Fruit fly (Drosophila melanogaster) whole organism, embryonic: ENCODE results near the gene CG4820.

Source experiments
- Abd-B ChIP-seq: fragments of 200-800 bp; sonication (Bioruptor generic); optimal IDR thresholded peaks from 2 replicates; lab custom pipeline; 2018; ENCODE audit warnings: missing biosample characterization, mild to moderate bottlenecking, missing genetic modification characterization, moderate library complexity
- Atf3 ChIP-seq: fragments of 200-800 bp; sonication (Bioruptor generic); optimal IDR thresholded peaks from 3 replicates; lab custom pipeline; 2016; ENCODE audit warnings: missing biosample characterization, missing genetic modification characterization
- B-H2 ChIP-seq: fragments of 200-800 bp; sonication (Bioruptor generic); optimal IDR thresholded peaks from 2 replicates; lab custom pipeline; 2018; ENCODE audit warnings: missing biosample characterization, mild to moderate bottlenecking, missing genetic modification characterization
- Bteb2 ChIP-seq: fragments of 200-800 bp; sonication (Bioruptor generic); optimal IDR thresholded peaks from 2 replicates; lab custom pipeline; 2016; ENCODE audit warnings: missing biosample characterization, missing genetic modification characterization
- CG10565 ChIP-seq: fragments of 200-800 bp; sonication (Bioruptor generic); optimal IDR thresholded peaks from 3 replicates; lab custom pipeline; 2016; ENCODE audit warnings: missing biosample characterization, mild to moderate bottlenecking, missing genetic modification characterization
- CG11085 ChIP-seq: fragments of 200-800 bp; sonication (Bioruptor generic); IDR thresholded peaks from 2 replicates; pipeline ENCODE4 v1.3.6; 2022; ENCODE audit warnings: missing biosample characterization, missing genetic modification characterization
- CG11723 ChIP-seq: fragments of 200-800 bp; sonication (Bioruptor generic); optimal IDR thresholded peaks from 2 replicates; lab custom pipeline; 2017; ENCODE audit warnings: missing biosample characterization, mild to moderate bottlenecking, missing genetic modification characterization
- CG12104 ChIP-seq: fragments of 200-800 bp; sonication (Bioruptor generic); optimal IDR thresholded peaks from 3 replicates; lab custom pipeline; 2016; ENCODE audit warnings: missing biosample characterization, missing genetic modification characterization
- CG12236 ChIP-seq: fragments of 200-800 bp; sonication (Bioruptor generic); optimal IDR thresholded peaks from 2 replicates; lab custom pipeline; 2016; ENCODE audit warnings: missing biosample characterization, missing genetic modification characterization
- CG13123 ChIP-seq: fragments of 200-800 bp; sonication (Bioruptor generic); optimal IDR thresholded peaks from 2 replicates; lab custom pipeline; 2016; ENCODE audit warnings: missing biosample characterization, missing genetic modification characterization
- CG18011 ChIP-seq: fragments of 200-800 bp; sonication (Bioruptor generic); optimal IDR thresholded peaks from 2 replicates; lab custom pipeline; 2017; ENCODE audit warnings: missing biosample characterization, missing genetic modification characterization, mild to moderate bottlenecking, moderate library complexity, missing genotype
- CG2199 ChIP-seq: fragments of 200-800 bp; sonication (Bioruptor generic); IDR thresholded peaks from 3 replicates; pipeline ENCODE4 v1.3.6; 2022; ENCODE audit warnings: missing biosample characterization, missing genetic modification characterization
- CG2889 ChIP-seq: fragments of 200-800 bp; sonication (Bioruptor generic); IDR thresholded peaks from 3 replicates; pipeline ENCODE4 v1.3.6; 2022; ENCODE audit warnings: missing biosample characterization, missing genetic modification characterization
- CG30431 ChIP-seq: fragments of 200-800 bp; sonication (Bioruptor generic); optimal IDR thresholded peaks from 2 replicates; lab custom pipeline; 2017; ENCODE audit warnings: missing biosample characterization, missing genetic modification characterization
- CG3065 ChIP-seq: fragments of 200-800 bp; sonication (Bioruptor generic); optimal IDR thresholded peaks from 2 replicates; lab custom pipeline; 2016; ENCODE audit warnings: missing biosample characterization, missing genetic modification characterization
- CG3163 ChIP-seq: fragments of 200-800 bp; sonication (Bioruptor generic); optimal IDR thresholded peaks from 3 replicates; lab custom pipeline; 2016; ENCODE audit warnings: missing biosample characterization, missing genetic modification characterization
- CG32772 ChIP-seq: fragments of 200-800 bp; sonication (Bioruptor generic); IDR thresholded peaks from 2 replicates; pipeline ENCODE4 v1.3.6; 2022; ENCODE audit warnings: missing biosample characterization, missing genetic modification characterization
- CG33557 ChIP-seq: fragments of 200-800 bp; sonication (Bioruptor generic); optimal IDR thresholded peaks from 2 replicates; lab custom pipeline; 2019; ENCODE audit warnings: missing biosample characterization, mild to moderate bottlenecking, missing genetic modification characterization, moderate library complexity
- CG3407 ChIP-seq: fragments of 200-800 bp; sonication (Bioruptor generic); optimal IDR thresholded peaks from 2 replicates; lab custom pipeline; 2018; ENCODE audit warnings: missing biosample characterization, mild to moderate bottlenecking, missing genetic modification characterization
- CG34422 ChIP-seq: fragments of 200-800 bp; sonication (Bioruptor generic); IDR thresholded peaks from 3 replicates; pipeline ENCODE4 v1.3.6; 2022; ENCODE audit warnings: missing biosample characterization, missing genetic modification characterization
- CG5245 ChIP-seq: fragments of 200-800 bp; sonication (Bioruptor generic); optimal IDR thresholded peaks from 3 replicates; lab custom pipeline; 2016; ENCODE audit warnings: missing biosample characterization, missing genetic modification characterization
- CG7745 ChIP-seq: fragments of 200-800 bp; sonication (Bioruptor generic); optimal IDR thresholded peaks from 2 replicates; lab custom pipeline; 2018; ENCODE audit warnings: missing biosample characterization, mild to moderate bottlenecking, missing genetic modification characterization, moderate library complexity
- CG8359 ChIP-seq: fragments of 200-800 bp; sonication (Bioruptor generic); optimal IDR thresholded peaks from 2 replicates; lab custom pipeline; 2017; ENCODE audit warnings: missing biosample characterization, mild to moderate bottlenecking, missing genetic modification characterization, borderline replicate concordance
- CG8765 ChIP-seq: fragments of 200-800 bp; sonication (Bioruptor generic); IDR thresholded peaks from 2 replicates; pipeline ENCODE4 v1.3.6; 2022; ENCODE audit warnings: missing biosample characterization, missing genetic modification characterization
- CG8944 ChIP-seq: fragments of 200-800 bp; sonication (Bioruptor generic); optimal IDR thresholded peaks from 3 replicates; lab custom pipeline; 2016; ENCODE audit warnings: missing biosample characterization, missing genetic modification characterization
- CkIIα-i1 ChIP-seq: fragments of 200-800 bp; sonication (Bioruptor generic); IDR thresholded peaks from 2 replicates; pipeline ENCODE4 v1.3.6; 2022; ENCODE audit warnings: missing biosample characterization, missing genetic modification characterization
- Doc3 ChIP-seq: fragments of 200-800 bp; sonication (Bioruptor generic); IDR thresholded peaks from 3 replicates; pipeline ENCODE4 v1.3.6; 2022; ENCODE audit warnings: missing biosample characterization, missing genetic modification characterization; ENCODE audit not compliant: partially characterized antibody
- GATAe ChIP-seq: fragments of 200-800 bp; sonication (Bioruptor generic); conservative IDR thresholded peaks from 2 replicates; pipeline ENCODE4 v1.3.6; 2022; ENCODE audit warnings: missing biosample characterization, missing genetic modification characterization
- HLH54F ChIP-seq: fragments of 200-800 bp; sonication (Bioruptor generic); optimal IDR thresholded peaks from 3 replicates; lab custom pipeline; 2016; ENCODE audit warnings: missing biosample characterization, missing genetic modification characterization
- Oli ChIP-seq: fragments of 200-800 bp; sonication (Bioruptor generic); optimal IDR thresholded peaks from 2 replicates; lab custom pipeline; 2018; ENCODE audit warnings: missing biosample characterization, mild to moderate bottlenecking, missing genetic modification characterization, moderate library complexity
- PHDP ChIP-seq: fragments of 200-800 bp; sonication (Bioruptor generic); optimal IDR thresholded peaks from 3 replicates; lab custom pipeline; 2018; ENCODE audit warnings: missing biosample characterization, mild to moderate bottlenecking, missing genetic modification characterization, moderate library complexity
- Side ChIP-seq: fragments of 200-800 bp; sonication (Bioruptor generic); optimal IDR thresholded peaks from 2 replicates; lab custom pipeline; 2016; ENCODE audit warnings: missing biosample characterization, missing genetic modification characterization
- Vsx1 ChIP-seq: fragments of 200-800 bp; sonication (Bioruptor generic); optimal IDR thresholded peaks from 2 replicates; lab custom pipeline; 2017; ENCODE audit warnings: missing biosample characterization, mild to moderate bottlenecking, missing genetic modification characterization, missing genetic modification reagents
- ac ChIP-seq: fragments of 200-800 bp; sonication (Bioruptor generic); optimal IDR thresholded peaks from 3 replicates; lab custom pipeline; 2017; ENCODE audit warnings: missing biosample characterization, mild to moderate bottlenecking, missing genetic modification characterization
- chinmo ChIP-seq: fragments of 200-800 bp; sonication (Bioruptor generic); IDR thresholded peaks from 4 replicates; pipeline ENCODE4 v1.3.6; 2022; ENCODE audit warnings: missing biosample characterization, missing genetic modification characterization; ENCODE audit not compliant: partially characterized antibody
- emc ChIP-seq: fragments of 200-800 bp; sonication (Bioruptor generic); optimal IDR thresholded peaks from 2 replicates; lab custom pipeline; 2016; ENCODE audit warnings: missing biosample characterization, missing genetic modification characterization
- eyg ChIP-seq: fragments of 200-800 bp; sonication (Bioruptor generic); optimal IDR thresholded peaks from 3 replicates; lab custom pipeline; 2016; ENCODE audit warnings: missing biosample characterization, missing genetic modification characterization
- gro ChIP-seq: fragments of 200-800 bp; sonication (Bioruptor generic); optimal IDR thresholded peaks from 2 replicates; lab custom pipeline; 2016; ENCODE audit warnings: missing biosample characterization, missing genetic modification characterization
- ham ChIP-seq: fragments of 200-800 bp; sonication (Bioruptor generic); IDR thresholded peaks from 2 replicates; pipeline ENCODE4 v1.3.6; 2022; ENCODE audit warnings: missing biosample characterization, missing genetic modification characterization
- jigr1 ChIP-seq: fragments of 200-800 bp; sonication (Bioruptor generic); IDR thresholded peaks from 3 replicates; pipeline ENCODE4 v1.3.6; 2022; ENCODE audit warnings: missing biosample characterization, missing genetic modification characterization
- klu ChIP-seq: fragments of 200-800 bp; sonication (Bioruptor generic); IDR thresholded peaks from 2 replicates; pipeline ENCODE4 v1.3.6; 2022; ENCODE audit warnings: missing biosample characterization, missing genetic modification characterization
- pnt ChIP-seq: fragments of 200-800 bp; sonication (Bioruptor generic); optimal IDR thresholded peaks from 3 replicates; lab custom pipeline; 2016; ENCODE audit warnings: missing biosample characterization, missing genetic modification characterization
- prd ChIP-seq, 3 experiments: fragments of >200 bp in 2 of 3; fragments of 200-800 bp in 1 of 3; sonication (Bioruptor generic) in 1 of 3; optimal IDR thresholded peaks in 2 of 3; IDR thresholded peaks in 1 of 3; 2 replicates in 2 of 3; 3 replicates in 1 of 3; pipeline versions ENCODE4 v1.3.6 to Lab custom; 2017 to 2022; ENCODE audit warnings: missing biosample characterization in 1 of 3, missing genetic modification characterization in 1 of 3
- stwl ChIP-seq: fragments of 200-800 bp; sonication (Bioruptor generic); optimal IDR thresholded peaks from 3 replicates; lab custom pipeline; 2018; ENCODE audit warnings: missing biosample characterization, mild to moderate bottlenecking, missing genetic modification characterization, moderate library complexity
- tna ChIP-seq: fragments of 200-800 bp; sonication (Bioruptor generic); IDR thresholded peaks from 2 replicates; pipeline ENCODE4 v1.3.6; 2022; ENCODE audit warnings: missing biosample characterization, missing genetic modification characterization; ENCODE audit not compliant: partially characterized antibody
- tx ChIP-seq: fragments of 200-800 bp; sonication (Bioruptor generic); optimal IDR thresholded peaks from 2 replicates; lab custom pipeline; 2016; ENCODE audit warnings: missing biosample characterization, missing genetic modification characterization
- vfl ChIP-seq: fragments of 200-800 bp; sonication (Bioruptor generic); optimal IDR thresholded peaks from 2 replicates; lab custom pipeline; 2016; ENCODE audit warnings: missing biosample characterization, missing genetic modification characterization
- vvl ChIP-seq: fragments of 200-800 bp; sonication (Bioruptor generic); IDR thresholded peaks from 2 replicates; pipeline ENCODE4 v1.3.6; 2022; ENCODE audit warnings: missing biosample characterization, missing genetic modification characterization
- z ChIP-seq: fragments of 200-800 bp; sonication (Bioruptor generic); IDR thresholded peaks from 3 replicates; pipeline ENCODE4 v1.3.6; 2022; ENCODE audit warnings: missing biosample characterization, missing genetic modification characterization

The CG4820 gene

DNA sequence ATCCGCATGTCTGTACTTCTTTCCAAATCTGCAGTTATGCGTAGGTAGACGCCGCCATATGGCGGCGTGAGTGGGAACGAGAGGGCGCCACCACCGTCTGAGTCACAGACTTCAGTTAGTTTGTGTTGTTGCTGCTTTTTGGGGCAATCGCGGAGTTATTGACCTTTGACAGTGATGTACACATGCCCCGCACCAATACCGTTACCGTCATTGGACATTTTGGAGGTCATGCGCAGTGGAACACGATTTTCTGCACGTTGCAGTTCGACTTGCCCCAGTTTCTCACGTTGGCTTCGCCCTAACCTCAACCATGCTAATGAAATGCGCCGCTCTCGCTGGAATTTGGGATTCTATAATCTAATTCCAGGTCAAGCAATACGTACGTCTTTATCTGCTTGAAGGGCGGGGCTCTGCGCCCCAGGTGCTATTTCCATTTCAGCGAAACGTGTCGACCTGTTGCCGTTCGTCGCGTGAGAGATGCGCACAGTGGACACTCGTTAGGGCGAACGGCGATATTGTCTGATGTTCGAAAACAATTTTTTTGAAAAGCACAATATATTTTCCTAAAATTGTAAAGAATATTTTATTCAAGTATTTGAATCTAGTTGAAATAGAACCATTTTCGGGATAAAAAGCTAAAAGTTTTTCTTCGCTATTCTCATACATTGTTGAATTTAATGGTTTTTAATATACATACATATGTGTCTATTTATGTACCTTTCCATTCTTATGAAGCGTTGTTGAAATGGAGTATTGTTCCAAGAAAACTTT is 4.9 kb upstream of the CG4820 start (continued):
- TF ChIP-seq Bteb2 (peak; percentile 67), Oli (tag; lab: Kevin White, UChicago) (peak; percentile 58), stwl (tag; lab: Kevin White, UChicago) (no peak), B-H2 (peak; percentile 56), CG11085 (GFP tag; lab: Robert Waterston, UW) (peak; percentile 64), Doc3 (GFP tag; lab: Robert Waterston, UW) (no peak; the same call in 2 of the 3 replicates), z (GFP tag; lab: Robert Waterston, UW) (no peak), prd (optimal IDR thresholded peaks at IDR 0.05; lab: Kevin White, UChicago) (no peak), prd (GFP tag; IDR thresholded peaks at IDR 0.05; lab: Robert Waterston, UW) (peak; percentile 87), CG11723 (no peak), CG8359 (GFP tag; lab: Kevin White, UChicago) (no peak), CG8944 (GFP tag; lab: Kevin White, UChicago) (peak; percentile 67), CG13123 (GFP tag; lab: Kevin White, UChicago) (no peak), CG10565 (GFP tag; lab: Kevin White, UChicago) (no peak), vvl (GFP tag; lab: Robert Waterston, UW) (peak; percentile 81), CG3163 (peak; percentile 34), ham (GFP tag; lab: Robert Waterston, UW) (no peak), klu (GFP tag; lab: Robert Waterston, UW) (peak; percentile 60), chinmo (GFP tag; lab: Robert Waterston, UW) (peak; percentile 83; the same call in 3 of the 4 replicates), gro (GFP tag; lab: Kevin White, UChicago) (peak; percentile 70), CG3407 (GFP tag; lab: Kevin White, UChicago) (peak; percentile 41), CkIIα-i1 (no peak), PHDP (peak; percentile 61), CG3065 (GFP tag; lab: Kevin White, UChicago) (peak; percentile 55), CG32772 (peak; percentile 61), CG5245 (GFP tag; lab: Kevin White, UChicago) (peak; percentile 45), HLH54F (GFP tag; lab: Kevin White, UChicago) (peak; percentile 74), tx (peak; percentile 65), CG18011 (peak; percentile 5), tna (GFP tag; lab: Robert Waterston, UW) (no peak), Abd-B (GFP tag; lab: Kevin White, UChicago) (peak; percentile 76), Atf3 (GFP tag; lab: Kevin White, UChicago) (peak; percentile 33), CG8765 (GFP tag; lab: Robert Waterston, UW) (peak; percentile 8; the same call in 1 of the 2 replicates), CG2889 (GFP tag; lab: Robert Waterston, UW) (peak; percentile 64), CG7745 (tag; lab: Kevin White, UChicago) (no peak), Side (GFP tag; lab: Kevin White, UChicago) (peak; percentile 53), jigr1 (no peak), pnt (peak; percentile 63), eyg (peak; percentile 29), GATAe (GFP tag; lab: Robert Waterston, UW) (no peak), Vsx1 (GFP tag; lab: Kevin White, UChicago) (peak; percentile 42), CG12236 (GFP tag; lab: Kevin White, UChicago) (peak; percentile 34), emc (GFP tag; lab: Kevin White, UChicago) (peak; percentile 20), CG12104 (GFP tag; lab: Kevin White, UChicago) (no peak), ac (GFP tag; lab: Kevin White, UChicago) (no peak), CG33557 (GFP tag; lab: Kevin White, UChicago) (peak; percentile 27), CG34422 (GFP tag; lab: Robert Waterston, UW) (peak; percentile 77), CG2199 (GFP tag; lab: Robert Waterston, UW) (0 out of 3 replicates have a peak, but pooled peaks have one; percentile 28), CG30431 (GFP tag; lab: Kevin White, UChicago) (peak; percentile 32), vfl (GFP tag; lab: Kevin White, UChicago) (peak; percentile 73)
